Fruit fly (Drosophila melanogaster): ENCODE results near the gene Naa60.

Gene Naa60

DNA sequence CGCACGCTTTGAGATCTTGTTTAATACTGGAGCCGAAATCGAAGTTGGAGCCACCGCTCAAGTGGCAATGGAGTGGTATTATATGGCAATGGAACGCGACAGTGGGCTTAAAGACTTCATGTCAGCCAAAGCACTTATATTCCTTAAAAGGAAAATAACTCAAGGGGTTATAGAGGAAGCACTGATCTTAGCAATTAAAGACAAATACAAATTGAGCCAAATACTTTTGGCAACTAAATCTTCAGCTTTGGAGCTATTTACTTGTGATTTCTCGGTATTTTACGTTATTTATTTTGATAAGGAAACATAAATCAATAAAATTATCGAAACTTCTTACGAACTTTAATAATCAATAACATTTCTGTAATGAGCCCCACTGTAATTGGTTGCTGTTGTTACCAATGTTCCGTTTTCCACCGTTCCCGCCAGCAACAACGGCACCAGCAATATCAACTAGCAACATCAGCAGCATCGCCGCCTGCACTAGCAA is 17.4 kb downstream of the Naa60 start (continued):
- peak; percentile 83; the same call in 2 of the 3 replicates for TF ChIP-seq H15 (GFP tag; IDR thresholded peaks at IDR 0.05)
- peak; percentile 77 for TF ChIP-seq CG3847 (GFP tag; IDR thresholded peaks at IDR 0.05)
- peak; percentile 94 for TF ChIP-seq CG11695 (GFP tag; IDR thresholded peaks at IDR 0.05)
- peak; percentile 83 for TF ChIP-seq Fer3 (tag; optimal IDR thresholded peaks at IDR 0.05)
- peak; percentile 74 for TF ChIP-seq rib (GFP tag; IDR thresholded peaks at IDR 0.05)
- TF ChIP-seq BEAF-32 (GFP tag; optimal IDR thresholded peaks at IDR 0.05) = no peak
- 0 out of 2 replicates have a peak, but pooled peaks have one; percentile 42 for TF ChIP-seq CG16779 (GFP tag; IDR thresholded peaks at IDR 0.05)
- peak; percentile 93 for TF ChIP-seq BtbVII (GFP tag; optimal IDR thresholded peaks at IDR 0.05)
- peak; percentile 81 for TF ChIP-seq CG12391 (tag; optimal IDR thresholded peaks at IDR 0.05)
- no peak for TF ChIP-seq CG15479 (GFP tag; optimal IDR thresholded peaks at IDR 0.05)
- peak; percentile 64 for TF ChIP-seq CG10959 (GFP tag; IDR thresholded peaks at IDR 0.05)
- peak; percentile 81 for TF ChIP-seq CG9727 (GFP tag; optimal IDR thresholded peaks at IDR 0.05)
- TF ChIP-seq Adf1 (GFP tag; IDR thresholded peaks at IDR 0.05) = no peak
- peak; percentile 45 for TF ChIP-seq zfh2 (GFP tag; optimal IDR thresholded peaks at IDR 0.05)
- TF ChIP-seq repo (GFP tag; optimal IDR thresholded peaks at IDR 0.05) = peak; percentile 87
- peak; percentile 42 for TF ChIP-seq Hand (GFP tag; optimal IDR thresholded peaks at IDR 0.05)
- peak; percentile 50 for TF ChIP-seq CG9609 (GFP tag; optimal IDR thresholded peaks at IDR 0.05)
- TF ChIP-seq ssp (GFP tag; IDR thresholded peaks at IDR 0.05) = peak; percentile 58
- peak; percentile 93 for TF ChIP-seq CG8924 (tag; optimal IDR thresholded peaks at IDR 0.05)
- no peak for TF ChIP-seq tna (GFP tag; IDR thresholded peaks at IDR 0.05; ENCODE audit: partially characterized antibody)
- TF ChIP-seq fu2 (GFP tag; optimal IDR thresholded peaks at IDR 0.05) = peak; percentile 5
- peak; percentile 79 for TF ChIP-seq esg (GFP tag; conservative IDR thresholded peaks at IDR 0.05)
- TF ChIP-seq Lpt (GFP tag; optimal IDR thresholded peaks at IDR 0.05) = no peak
- TF ChIP-seq grau (tag; optimal IDR thresholded peaks at IDR 0.05) = peak; percentile 84
- TF ChIP-seq Mad (GFP tag; optimal IDR thresholded peaks at IDR 0.05) = peak; percentile 35
- peak; percentile 60 for TF ChIP-seq NC2β (GFP tag; optimal IDR thresholded peaks at IDR 0.05)
- TF ChIP-seq disco-r (GFP tag; optimal IDR thresholded peaks at IDR 0.05) = peak; percentile 62
- TF ChIP-seq pros (GFP tag; optimal IDR thresholded peaks at IDR 0.05) = peak; percentile 27
- peak; percentile 91 for TF ChIP-seq lmd (GFP tag; IDR thresholded peaks at IDR 0.05)
- TF ChIP-seq CG11696 (GFP tag; IDR thresholded peaks at IDR 0.05) = peak; percentile 72
- TF ChIP-seq Drgx (GFP tag; IDR thresholded peaks at IDR 0.05) = peak; percentile 96
- TF ChIP-seq NK7.1 (GFP tag; optimal IDR thresholded peaks at IDR 0.05) = peak; percentile 91
- peak; percentile 92 for TF ChIP-seq croc (GFP tag; conservative IDR thresholded peaks at IDR 0.05)
- TF ChIP-seq Hmx (GFP tag; optimal IDR thresholded peaks at IDR 0.05) = peak; percentile 19
- TF ChIP-seq CG1647 (GFP tag; optimal IDR thresholded peaks at IDR 0.05) = peak; percentile 80
- no peak for TF ChIP-seq CG3838 (GFP tag; optimal IDR thresholded peaks at IDR 0.05)
- peak; percentile 80 for TF ChIP-seq gsb-n (tag; optimal IDR thresholded peaks at IDR 0.05)
- peak in 1 of 3 experiments; percentile 83 for TF ChIP-seq lola (GFP tag; optimal IDR thresholded peaks at IDR 0.05)
- peak; percentile 74 for TF ChIP-seq CG3407 (GFP tag; optimal IDR thresholded peaks at IDR 0.05)
- TF ChIP-seq btn (GFP tag; optimal IDR thresholded peaks at IDR 0.05) = peak; percentile 77
- TF ChIP-seq Jarid2 (GFP tag; optimal IDR thresholded peaks at IDR 0.05) = peak; percentile 66
- TF ChIP-seq CG10979 (tag; optimal IDR thresholded peaks at IDR 0.05) = peak; percentile 96
- peak; percentile 80 for TF ChIP-seq CG12659 (GFP tag; optimal IDR thresholded peaks at IDR 0.05)
- peak; percentile 94 for TF ChIP-seq gem (tag; optimal IDR thresholded peaks at IDR 0.05)
- peak; percentile 74 for TF ChIP-seq CG17385 (GFP tag; optimal IDR thresholded peaks at IDR 0.05)
- peak; percentile 85 for TF ChIP-seq Rfx (GFP tag; IDR thresholded peaks at IDR 0.05)
- peak; percentile 84 for TF ChIP-seq row (GFP tag; IDR thresholded peaks at IDR 0.05)
- TF ChIP-seq E2f1 (GFP tag; IDR thresholded peaks at IDR 0.05) = peak; percentile 92
- TF ChIP-seq CG3065 (GFP tag; optimal IDR thresholded peaks at IDR 0.05) = peak; percentile 40
- peak; percentile 81 for TF ChIP-seq CG32767 (GFP tag; IDR thresholded peaks at IDR 0.05)
- TF ChIP-seq jigr1 (GFP tag; IDR thresholded peaks at IDR 0.05) = peak; percentile 73; the same call in 2 of the 3 replicates
